Worm (Caenorhabditis elegans): ENCODE data around the gene Y55F3C.10.

Gene Y55F3C.10

DNA sequence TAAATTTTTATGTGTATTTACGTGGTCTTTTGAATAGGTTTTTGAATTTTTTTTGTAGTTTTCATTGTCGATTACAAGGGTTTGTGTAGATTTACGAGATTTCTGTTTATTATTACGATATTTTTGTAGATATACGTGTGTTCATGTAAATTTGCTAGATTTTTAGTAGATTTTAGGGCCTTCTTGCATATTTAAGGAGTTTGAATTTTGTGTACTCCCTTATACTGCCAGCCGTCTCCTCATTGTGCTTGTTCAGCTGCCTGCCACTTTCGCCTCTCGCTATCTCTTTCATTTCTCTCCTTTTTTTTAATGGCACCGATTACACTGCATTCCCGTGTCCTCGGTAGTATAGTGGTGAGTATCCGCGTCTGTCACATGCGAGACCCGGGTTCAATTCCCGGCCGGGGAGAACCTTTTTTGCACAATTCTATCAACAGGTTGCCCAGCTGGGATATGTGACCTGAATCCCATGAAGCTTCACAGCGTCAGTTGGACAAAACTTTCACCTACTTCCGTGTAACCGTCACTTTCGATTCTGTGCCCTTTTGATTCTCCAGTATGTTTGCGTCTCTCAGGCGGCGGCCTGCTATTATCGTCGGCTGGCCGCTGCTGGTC, 36.4 kb downstream of the Y55F3C.10 start (continued):
- TF ChIP-seq hlh-4 (tag; optimal IDR thresholded peaks at IDR 0.05) (no peak), pqm-1 (tag; optimal IDR thresholded peaks at IDR 0.05) (no peak), tbx-2 (tag; optimal IDR thresholded peaks at IDR 0.05) (peak; percentile 46), isw-1 (GFP tag; IDR thresholded peaks at IDR 0.05) (no peak), dsc-1 (tag; optimal IDR thresholded peaks at IDR 0.05) (peak; percentile 74), alr-1 (tag; optimal IDR thresholded peaks at IDR 0.05; ENCODE audit: borderline replicate concordance) (no peak), lin-35 (GFP tag; optimal IDR thresholded peaks at IDR 0.05) (peak; percentile 52 to 75), nhr-12 (tag; optimal IDR thresholded peaks at IDR 0.05) (no peak), nhr-47 (tag; optimal IDR thresholded peaks at IDR 0.05) (no peak), unc-30 (tag; optimal IDR thresholded peaks at IDR 0.05) (no peak), aly-2 (tag; optimal IDR thresholded peaks at IDR 0.05) (no peak), ets-5 (GFP tag; IDR thresholded peaks at IDR 0.05) (no peak), pag-3 (tag; optimal IDR thresholded peaks at IDR 0.05; ENCODE audit: borderline replicate concordance, insufficient read depth) (no peak), xbp-1 (tag; optimal IDR thresholded peaks at IDR 0.05) (peak; percentile 22), mef-2 (tag; optimal IDR thresholded peaks at IDR 0.05) (no peak), tlp-1 (tag; optimal IDR thresholded peaks at IDR 0.05) (no peak), Y116A8C.19 (tag; optimal IDR thresholded peaks at IDR 0.05; ENCODE audit: borderline replicate concordance) (no peak), nhr-11 (tag; optimal IDR thresholded peaks at IDR 0.05) (no peak), mab-9 (GFP tag; IDR thresholded peaks at IDR 0.05) (no peak), ztf-11 (tag; optimal IDR thresholded peaks at IDR 0.05) (no peak), ces-1 (GFP tag; optimal IDR thresholded peaks at IDR 0.05) (no peak), blmp-1 (tag; optimal IDR thresholded peaks at IDR 0.05) (peak; percentile 98), vab-15 (tag; optimal IDR thresholded peaks at IDR 0.05) (no peak), egl-27 (tag; optimal IDR thresholded peaks at IDR 0.05) (no peak), zag-1 (tag; optimal IDR thresholded peaks at IDR 0.05) (no peak), jun-1 (tag; optimal IDR thresholded peaks at IDR 0.05) (peak; percentile 24), unc-98 (GFP tag; IDR thresholded peaks at IDR 0.05) (no peak), hpl-2 (GFP tag; optimal IDR thresholded peaks at IDR 0.05) (no peak), elt-3 (tag; optimal IDR thresholded peaks at IDR 0.05) (peak in 1 of 6 experiments; percentile 55), ama-1 (optimal IDR thresholded peaks at IDR 0.05) (no peak), sox-4 (tag; optimal IDR thresholded peaks at IDR 0.05) (no peak), nhr-19 (GFP tag; conservative IDR thresholded peaks at IDR 0.05) (peak; percentile 60), nhr-90 (tag; optimal IDR thresholded peaks at IDR 0.05; ENCODE audit: poor library complexity) (peak; percentile 74), lir-3 (tag; optimal IDR thresholded peaks at IDR 0.05; ENCODE audit: poor library complexity) (peak; percentile 16), ceh-63 (GFP tag; optimal IDR thresholded peaks at IDR 0.05) (no peak), efl-1 (optimal IDR thresholded peaks at IDR 0.05) (peak in 1 of 2 experiments; percentile 42), efl-1 (GFP tag; optimal IDR thresholded peaks at IDR 0.05 in 1 of 2) (peak; percentile 49 to 96), C16A3.4 (tag; optimal IDR thresholded peaks at IDR 0.05) (peak; percentile 64), nhr-71 (tag; optimal IDR thresholded peaks at IDR 0.05) (no peak), lin-13 (GFP tag; optimal IDR thresholded peaks at IDR 0.05) (no peak), nhr-28 (tag; optimal IDR thresholded peaks at IDR 0.05) (no peak), unc-130 (tag; optimal IDR thresholded peaks at IDR 0.05) (no peak), mdl-1 (tag; optimal IDR thresholded peaks at IDR 0.05) (peak in 1 of 2 experiments; percentile 65), ztf-4 (tag; optimal IDR thresholded peaks at IDR 0.05) (no peak)

DNA sequence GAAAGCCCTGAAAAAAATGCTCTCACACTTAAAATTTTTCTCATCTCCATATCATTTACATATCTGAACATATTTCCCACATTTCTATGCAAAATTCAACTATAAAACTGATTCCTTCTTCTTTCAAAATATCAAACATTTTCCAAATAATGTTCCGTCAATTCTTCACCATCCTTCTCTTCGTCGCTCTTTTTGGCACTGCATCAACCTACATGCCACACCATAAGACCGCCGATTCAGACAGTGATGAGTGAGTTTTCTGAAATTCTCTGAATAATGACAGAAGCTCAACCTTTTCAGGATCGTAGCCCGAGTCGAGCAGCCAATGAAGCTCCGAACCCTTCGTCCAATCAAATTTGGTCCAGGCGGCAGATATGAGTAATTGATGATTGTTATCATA, 43.0 kb downstream of the Y55F3C.10 start, which contains the start of gene K11H12.5:
Gene K11H12.5, plus strand, starts transcription at position 301 of the 400 bp plus-strand sequence.
- no peak for TF ChIP-seq lin-13 (GFP tag; optimal IDR thresholded peaks at IDR 0.05)
- TF ChIP-seq fkh-10 (GFP tag; optimal IDR thresholded peaks at IDR 0.05) = no peak
- no peak for TF ChIP-seq dpl-1 (GFP tag; optimal IDR thresholded peaks at IDR 0.05)
- no peak for TF ChIP-seq aly-2 (tag; optimal IDR thresholded peaks at IDR 0.05)
- TF ChIP-seq lin-39 (tag; optimal IDR thresholded peaks at IDR 0.05) = no peak
- no peak for TF ChIP-seq egl-13 (tag; optimal IDR thresholded peaks at IDR 0.05)
- TF ChIP-seq ztf-11 (tag; optimal IDR thresholded peaks at IDR 0.05) = no peak
- TF ChIP-seq fkh-4 (tag; optimal IDR thresholded peaks at IDR 0.05; ENCODE audit: borderline replicate concordance) = no peak
- no peak for TF ChIP-seq lin-14 (GFP tag; optimal IDR thresholded peaks at IDR 0.05)
- no peak for TF ChIP-seq sup-37 (GFP tag; optimal IDR thresholded peaks at IDR 0.05)
- no peak for TF ChIP-seq fkh-8 (tag; optimal IDR thresholded peaks at IDR 0.05)
- TF ChIP-seq ztf-4 (tag; optimal IDR thresholded peaks at IDR 0.05) = no peak
- no peak for TF ChIP-seq skn-1 (tag; optimal IDR thresholded peaks at IDR 0.05)
- no peak for TF ChIP-seq nhr-12 (tag; optimal IDR thresholded peaks at IDR 0.05)
- TF ChIP-seq unc-98 (GFP tag; IDR thresholded peaks at IDR 0.05) = no peak
- no peak for TF ChIP-seq isw-1 (GFP tag; IDR thresholded peaks at IDR 0.05)
- no peak for TF ChIP-seq nhr-85 (tag)
- TF ChIP-seq nhr-90 (tag; optimal IDR thresholded peaks at IDR 0.05; ENCODE audit: poor library complexity) = no peak

All from whole organism, L1 larva.